Fruit fly (Drosophila melanogaster) whole organism: ENCODE measurements around the gene MKP-4.

Experiments
- CG8478 ChIP-seq: fragments of >200 bp; optimal IDR thresholded peaks from 2 replicates; lab custom pipeline; 2018; ENCODE audit warnings: inconsistent platforms
- Dll ChIP-seq: fragments of >200 bp; optimal IDR thresholded peaks from 2 replicates; lab custom pipeline; 2017
- EcR ChIP-seq, 2 experiments: fragments of >200 bp; optimal IDR thresholded peaks; 2 replicates each; lab custom pipeline; 2017; ENCODE audit warnings: missing biosample characterization in 2 of 2, missing genetic modification characterization in 2 of 2, missing genetic modification reagents in 2 of 2
- pan ChIP-seq: fragments of >200 bp; optimal IDR thresholded peaks from 2 replicates; lab custom pipeline; 2017
- psq ChIP-seq: fragments of >200 bp; optimal IDR thresholded peaks from 2 replicates; lab custom pipeline; 2017
- usp ChIP-seq: fragments of >200 bp; optimal IDR thresholded peaks from 2 replicates; lab custom pipeline; 2017; ENCODE audit warnings: missing biosample characterization, missing genetic modification characterization, mixed read lengths

MKP-4 gene

dm6 chrX:19642819-19643504, 20.0 kb downstream of the MKP-4 start, which contains the start of the genes CG12237 and Sec61gamma:
TSS of gene CG12237 (minus strand) at chrX:19642869.
TSS of gene Sec61gamma (plus strand) at chrX:19643327.
- TF ChIP-seq CG8478 (no peak), psq (lab: Kevin White, UChicago) (no peak), usp (no peak), Dll (lab: Kevin White, UChicago) (no peak), EcR (GFP tag; optimal IDR thresholded peaks at IDR 0.05; lab: Kevin White, UChicago) (no peak), pan (lab: Kevin White, UChicago) (no peak)

DNA sequence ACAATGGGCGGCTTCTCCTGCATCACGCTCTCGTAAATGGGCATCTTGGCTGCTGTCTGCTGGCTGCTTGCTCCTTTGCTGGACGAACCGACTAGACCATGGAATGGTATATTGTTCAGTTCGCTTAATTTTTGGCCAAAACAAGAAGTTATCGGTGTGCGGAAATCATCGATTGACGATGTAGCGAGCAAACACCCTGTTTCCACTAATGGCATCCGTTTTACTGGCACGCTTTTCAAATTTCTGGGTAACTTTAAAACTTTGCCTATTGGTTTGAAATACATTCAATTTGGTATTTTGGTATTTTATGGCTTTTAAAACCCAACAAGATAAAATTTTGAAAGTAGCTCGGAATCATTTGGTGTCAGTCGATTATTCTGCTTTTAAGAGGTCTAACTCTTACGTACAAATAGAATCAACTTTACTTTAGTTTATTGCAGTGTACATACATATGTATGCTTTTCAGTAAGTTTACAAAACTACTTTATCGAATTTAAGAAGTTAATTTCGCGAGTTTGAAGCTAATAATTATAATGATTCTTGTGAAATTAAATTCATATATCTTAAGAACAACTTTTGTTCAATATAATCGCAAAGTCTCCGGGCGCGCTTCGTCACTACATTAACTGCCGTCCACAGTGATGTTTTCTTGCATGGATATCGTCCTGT, 23.1 kb downstream of the MKP-4 start, which contains the start of gene Arp10:
Gene Arp10, minus strand, starts transcription at position 304 of the 669 bp plus-strand sequence.
- TF ChIP-seq EcR (GFP tag; optimal IDR thresholded peaks at IDR 0.05; lab: Kevin White, UChicago): no peak
- no peak for TF ChIP-seq pan (lab: Kevin White, UChicago)
- TF ChIP-seq Dll (lab: Kevin White, UChicago): no peak
- no peak for TF ChIP-seq psq (lab: Kevin White, UChicago)
- no peak for TF ChIP-seq CG8478
- TF ChIP-seq usp: no peak

DNA sequence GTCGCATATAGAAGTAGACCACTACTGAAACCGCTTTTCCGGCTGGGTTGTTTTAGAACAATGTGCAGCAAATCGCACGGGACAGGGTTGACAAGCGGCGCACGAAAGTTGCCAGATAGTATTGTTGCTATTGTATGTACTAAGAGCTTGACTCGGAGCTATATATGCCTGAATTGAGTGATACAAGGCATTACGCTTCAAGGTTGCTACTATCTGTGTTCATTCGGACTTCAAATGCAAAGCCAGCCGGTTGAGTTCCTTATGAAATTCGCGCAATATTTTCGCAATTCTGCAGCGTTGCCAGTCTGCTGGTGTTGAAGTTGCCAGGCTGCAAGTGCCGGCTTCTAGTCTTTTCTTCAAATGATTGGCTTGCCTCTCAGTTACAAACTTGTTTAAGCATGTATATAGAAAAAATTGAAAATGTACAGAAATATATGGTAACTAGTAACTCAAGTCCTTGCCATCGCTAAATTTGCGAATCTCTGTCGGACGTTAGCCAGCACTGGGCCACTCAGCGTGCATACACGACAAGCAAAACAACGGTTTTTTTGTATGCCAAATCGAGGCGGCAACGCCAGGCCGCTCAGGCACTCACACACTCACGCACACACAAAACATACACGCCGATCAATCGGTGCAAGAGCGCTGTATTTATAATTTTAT, 29.0 kb downstream of the MKP-4 start, which contains the start of the genes Ranbp21 and Elys:
Gene Ranbp21, minus strand, starts transcription at position 513 of the 663 bp plus-strand sequence.
Gene Elys, plus strand, starts transcription at position 549 of the 663 bp plus-strand sequence.
- no peak for TF ChIP-seq EcR (GFP tag; optimal IDR thresholded peaks at IDR 0.05; lab: Kevin White, UChicago)

DNA sequence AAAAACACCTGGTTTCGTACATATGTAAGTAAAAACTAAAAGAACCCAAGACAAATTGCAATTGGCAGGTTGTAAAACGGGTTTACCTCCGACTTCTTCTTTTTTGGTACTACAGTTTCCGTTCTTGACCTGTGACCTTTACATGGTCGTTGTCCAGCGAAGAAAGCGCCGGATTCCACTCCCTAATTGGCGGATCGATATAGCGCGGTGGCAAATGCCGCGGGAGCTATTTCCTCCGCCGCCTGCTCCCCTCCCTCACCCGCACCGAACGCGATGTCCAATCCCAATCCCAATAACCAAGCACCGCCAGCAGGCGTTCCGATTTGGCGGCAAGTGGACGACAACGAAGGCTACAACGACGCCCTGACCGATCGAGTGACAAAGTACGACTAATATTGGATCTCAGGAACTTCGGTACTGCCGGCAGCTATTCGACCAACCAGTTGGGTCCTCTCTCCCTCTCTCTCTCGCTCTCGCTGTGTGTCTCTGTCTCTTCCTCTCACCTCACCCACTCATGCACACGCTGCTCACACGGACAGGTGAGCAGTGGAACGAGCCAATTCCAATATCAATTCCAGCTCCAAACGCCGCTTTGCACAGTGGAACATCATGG, 39.8 kb downstream of the MKP-4 start:
- TF ChIP-seq psq (lab: Kevin White, UChicago) (no peak), Dll (lab: Kevin White, UChicago) (peak; percentile 53), CG8478 (no peak), pan (lab: Kevin White, UChicago) (no peak)

DNA sequence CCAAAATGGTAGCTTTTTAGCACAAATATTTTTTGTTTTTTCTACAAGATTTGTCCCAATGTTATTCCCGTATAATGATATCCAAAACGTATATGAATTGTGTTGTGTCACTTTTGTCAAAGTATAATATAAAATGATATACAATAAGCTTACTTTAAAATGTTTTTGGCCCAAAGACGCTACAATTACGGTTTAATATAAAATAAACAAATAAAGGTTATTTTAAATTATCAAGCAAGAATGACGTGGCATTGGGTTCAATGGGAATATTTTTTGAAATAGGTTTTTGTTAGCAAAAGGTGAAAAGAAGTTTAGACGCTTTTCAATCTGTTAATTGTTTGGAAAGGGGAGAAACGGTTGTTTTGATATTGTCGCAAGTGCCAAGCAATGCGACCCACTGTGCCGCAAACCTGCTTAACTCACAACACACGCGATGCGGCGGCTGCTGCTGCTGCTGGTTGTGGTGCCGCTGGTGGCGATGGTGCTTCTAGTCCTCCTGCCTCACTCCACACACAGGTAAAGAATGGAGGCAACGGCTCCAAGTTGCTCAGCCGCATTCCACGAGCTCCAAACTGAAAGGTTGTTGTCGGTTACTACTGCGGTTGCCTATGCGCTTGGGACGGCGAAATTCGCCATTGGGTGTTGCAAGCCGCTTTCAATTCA, 40.4 kb downstream of the MKP-4 start:
- TF ChIP-seq Dll (lab: Kevin White, UChicago) (peak; percentile 2), EcR (GFP tag; optimal IDR thresholded peaks at IDR 0.05; lab: Kevin White, UChicago) (no peak), CG8478 (no peak), psq (lab: Kevin White, UChicago) (no peak)

DNA sequence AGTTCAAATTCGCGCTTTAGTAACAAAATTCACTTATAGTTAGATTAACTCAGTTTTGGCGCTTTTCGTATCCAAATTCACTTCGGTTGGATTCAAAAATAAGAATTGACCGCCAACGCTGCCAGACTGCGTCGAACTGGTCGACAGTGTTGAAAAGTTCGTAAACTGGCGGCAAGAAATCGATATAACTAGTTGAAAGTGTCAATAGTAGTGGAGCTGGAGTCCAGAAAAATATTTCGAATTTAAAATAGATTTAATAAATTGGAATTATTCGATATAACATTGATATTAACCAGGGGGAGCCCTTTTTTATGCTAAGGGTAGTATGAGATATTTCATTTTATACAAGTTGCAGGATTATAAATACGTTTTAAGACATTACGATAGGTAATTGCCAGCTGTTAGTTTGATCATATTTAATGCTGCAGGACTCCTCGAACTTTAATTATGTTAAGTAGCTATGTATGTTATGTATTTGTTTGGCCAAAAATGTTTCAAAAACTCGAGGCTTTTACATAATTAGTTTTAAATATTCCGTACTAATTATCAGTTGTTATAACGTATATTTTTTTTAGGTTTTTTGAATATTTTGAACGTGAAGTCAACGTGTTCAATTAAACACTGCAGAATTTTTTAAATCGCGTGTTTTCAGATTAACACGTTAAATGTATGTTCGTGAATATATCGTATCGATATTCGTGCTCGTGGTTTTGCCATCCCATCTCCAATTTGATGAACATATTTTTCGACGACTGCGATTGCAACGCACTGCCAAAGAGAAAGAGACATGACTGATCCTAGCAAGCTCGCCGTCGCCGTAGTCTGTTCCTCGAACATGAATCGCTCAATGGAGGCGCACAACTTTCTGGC, 41.2 kb downstream of the MKP-4 start, which contains the start of the genes CG14223 and Ssu72:
Gene CG14223, minus strand, starts transcription at position 113 of the 870 bp plus-strand sequence.
Gene Ssu72, plus strand, starts transcription at position 703 of the 870 bp plus-strand sequence.
- TF ChIP-seq CG8478: no peak
- TF ChIP-seq pan (lab: Kevin White, UChicago): no peak
- TF ChIP-seq Dll (lab: Kevin White, UChicago): no peak
- no peak for TF ChIP-seq psq (lab: Kevin White, UChicago)
- no peak for TF ChIP-seq EcR (GFP tag; optimal IDR thresholded peaks at IDR 0.05; lab: Kevin White, UChicago)
- no peak for TF ChIP-seq usp

dm6 chrX:19665684-19666141, 42.8 kb downstream of the MKP-4 start:
- TF ChIP-seq Dll (lab: Kevin White, UChicago) (peak; percentile 19), psq (lab: Kevin White, UChicago) (no peak)

DNA sequence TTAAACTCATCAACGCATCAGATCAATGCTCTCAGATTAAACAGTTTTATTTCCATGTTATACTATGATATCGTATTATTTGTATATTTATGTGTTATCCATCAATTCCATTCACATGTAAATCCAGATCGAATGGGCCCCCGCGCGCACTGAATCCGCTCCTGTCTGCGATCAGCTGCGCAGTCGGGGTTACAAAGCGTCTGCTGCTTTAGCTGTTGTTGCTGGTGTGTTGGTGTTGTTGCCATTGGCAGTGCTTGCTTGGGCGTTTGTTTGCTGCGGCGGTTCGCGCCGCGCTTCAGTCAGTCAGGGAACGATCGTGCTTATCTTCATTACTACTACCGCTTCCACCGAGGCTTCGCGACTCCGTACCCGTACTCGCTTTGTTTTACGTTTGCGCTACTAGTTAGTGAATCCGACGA, 44.1 kb downstream of the MKP-4 start, which contains the start of gene Zw:
Gene Zw, plus strand, starts transcription at position 262 of the 419 bp plus-strand sequence.
- TF ChIP-seq Dll (lab: Kevin White, UChicago): peak; percentile 14
- TF ChIP-seq pan (lab: Kevin White, UChicago): no peak

DNA sequence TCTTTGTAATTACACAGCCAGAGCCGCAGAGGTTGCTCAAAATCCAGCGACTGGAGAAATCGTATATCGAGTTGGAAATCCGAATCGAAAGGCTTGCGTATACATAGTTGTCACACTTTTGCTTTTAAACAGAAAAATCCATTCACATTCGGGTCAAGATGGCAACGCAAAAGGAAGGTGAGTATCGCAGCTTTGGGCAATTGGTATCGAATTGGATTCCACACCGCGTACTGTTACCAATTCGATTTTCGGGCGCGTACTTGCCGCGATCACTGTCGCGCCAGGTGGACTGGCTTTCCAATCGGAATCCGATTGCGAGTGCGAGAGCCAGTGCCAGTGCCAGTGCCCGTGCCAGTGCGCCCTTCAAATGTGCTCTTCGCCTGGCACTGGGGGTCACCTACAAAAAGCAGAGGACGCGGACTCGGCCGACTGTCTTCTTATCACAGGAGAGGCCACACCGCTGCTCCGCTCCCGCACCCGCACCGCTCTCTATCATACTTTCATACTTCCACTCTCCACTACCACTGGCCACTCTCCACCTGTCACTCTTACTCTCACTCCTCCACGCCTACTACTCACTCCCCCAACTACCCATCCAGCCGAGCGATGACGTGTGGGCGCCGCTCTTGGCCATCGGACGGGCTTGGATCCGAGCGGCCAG, 44.7 kb downstream of the MKP-4 start:
- TF ChIP-seq usp (no peak), CG8478 (no peak), Dll (lab: Kevin White, UChicago) (no peak), psq (lab: Kevin White, UChicago) (no peak), pan (lab: Kevin White, UChicago) (no peak), EcR (GFP tag; optimal IDR thresholded peaks at IDR 0.05; lab: Kevin White, UChicago) (no peak)

- TF ChIP-seq EcR (GFP tag; optimal IDR thresholded peaks at IDR 0.05; lab: Kevin White, UChicago) (no peak), CG8478 (no peak), Dll (lab: Kevin White, UChicago) (no peak), psq (lab: Kevin White, UChicago) (no peak), pan (lab: Kevin White, UChicago) (no peak), usp (no peak)
These were observed 45.5 kb downstream of the MKP-4 start for dm6 chrX:19668405-19668804.
